Fruit fly (Drosophila melanogaster): ENCODE results near the gene CG7778.

CG7778 gene

DNA sequence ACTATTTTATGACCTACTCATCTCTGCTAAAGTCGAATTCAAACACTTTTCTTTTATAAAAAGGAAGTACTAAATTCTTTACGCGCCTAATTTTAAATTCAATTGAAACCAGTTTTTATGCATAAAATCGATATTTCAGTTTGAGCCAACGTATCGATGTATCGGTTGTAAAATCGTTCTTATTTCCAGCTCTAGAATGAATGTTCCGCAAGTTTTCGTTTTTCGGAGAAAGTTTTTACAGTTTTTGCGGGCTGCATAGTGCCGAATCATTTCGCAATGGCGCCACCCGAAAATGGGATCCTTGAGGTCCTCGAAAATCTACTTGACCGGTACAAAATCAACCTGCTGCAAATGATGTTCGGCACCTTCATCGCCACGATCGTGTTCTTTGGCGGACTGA lies 41.0 kb upstream of the CG7778 start, which contains the start of gene CG7840 (continued):
- no peak for TF ChIP-seq CG9817 (tag; optimal IDR thresholded peaks at IDR 0.05)
- no peak for TF ChIP-seq CG16863 (GFP tag; optimal IDR thresholded peaks at IDR 0.05)
- TF ChIP-seq gsb-n (tag; optimal IDR thresholded peaks at IDR 0.05), result no peak
- TF ChIP-seq hth (optimal IDR thresholded peaks at IDR 0.05), result no peak
- no peak for TF ChIP-seq pho (GFP tag; optimal IDR thresholded peaks at IDR 0.05)
- TF ChIP-seq CG1529 (GFP tag; optimal IDR thresholded peaks at IDR 0.05), result no peak
- no peak for TF ChIP-seq CG2199 (GFP tag; IDR thresholded peaks at IDR 0.05)
- no peak for TF ChIP-seq nmo (GFP tag; optimal IDR thresholded peaks at IDR 0.05)
- no peak for TF ChIP-seq CG13424 (tag; optimal IDR thresholded peaks at IDR 0.05)
- no peak for TF ChIP-seq esg (GFP tag; conservative IDR thresholded peaks at IDR 0.05)
- TF ChIP-seq Jarid2 (GFP tag; optimal IDR thresholded peaks at IDR 0.05), result no peak
- TF ChIP-seq Nf-YC (tag; optimal IDR thresholded peaks at IDR 0.05), result no peak
- TF ChIP-seq stwl (tag; optimal IDR thresholded peaks at IDR 0.05), result peak; percentile 14
- no peak for TF ChIP-seq dan (GFP tag; IDR thresholded peaks at IDR 0.05)
- TF ChIP-seq schlank (tag; optimal IDR thresholded peaks at IDR 0.05), result no peak
- no peak for TF ChIP-seq bsh (GFP tag; optimal IDR thresholded peaks at IDR 0.05)
- no peak for TF ChIP-seq zfh1 (GFP tag; IDR thresholded peaks at IDR 0.05)
- TF ChIP-seq ase (GFP tag; IDR thresholded peaks at IDR 0.05), result no peak
- no peak for TF ChIP-seq Sox100B (GFP tag; optimal IDR thresholded peaks at IDR 0.05)
- TF ChIP-seq nerfin-2 (GFP tag; IDR thresholded peaks at IDR 0.05; ENCODE audit: partially characterized antibody), result peak; percentile 78
- TF ChIP-seq CG11398 (GFP tag; optimal IDR thresholded peaks at IDR 0.05), result no peak
- TF ChIP-seq mirr (GFP tag; optimal IDR thresholded peaks at IDR 0.05), result no peak
- no peak for TF ChIP-seq CG17912 (GFP tag; optimal IDR thresholded peaks at IDR 0.05)
- TF ChIP-seq ab (GFP tag; optimal IDR thresholded peaks at IDR 0.05), result no peak
- TF ChIP-seq otp (GFP tag; IDR thresholded peaks at IDR 0.05), result no peak
- TF ChIP-seq seq (GFP tag; IDR thresholded peaks at IDR 0.05), result no peak
- TF ChIP-seq pb (GFP tag; optimal IDR thresholded peaks at IDR 0.05), result no peak
- TF ChIP-seq CG16779 (GFP tag; IDR thresholded peaks at IDR 0.05), result no peak
- TF ChIP-seq Elba2 (GFP tag; optimal IDR thresholded peaks at IDR 0.05), result no peak
- TF ChIP-seq Hr39 (optimal IDR thresholded peaks at IDR 0.05), result no peak
- no peak for TF ChIP-seq E2f1 (GFP tag; IDR thresholded peaks at IDR 0.05)
- TF ChIP-seq CG10321 (GFP tag; IDR thresholded peaks at IDR 0.05), result no peak
- no peak for TF ChIP-seq sqz (GFP tag; optimal IDR thresholded peaks at IDR 0.05)
- no peak for TF ChIP-seq Dad (GFP tag; optimal IDR thresholded peaks at IDR 0.05)
- no peak for TF ChIP-seq kay (GFP tag; optimal IDR thresholded peaks at IDR 0.05)
- peak; percentile 92 for TF ChIP-seq zen2 (GFP tag; IDR thresholded peaks at IDR 0.05; ENCODE audit: partially characterized antibody)
- no peak for TF ChIP-seq HmgZ (tag; optimal IDR thresholded peaks at IDR 0.05)
- TF ChIP-seq gem (tag; optimal IDR thresholded peaks at IDR 0.05), result no peak
- no peak for TF ChIP-seq CG1792 (GFP tag; optimal IDR thresholded peaks at IDR 0.05)
- no peak for TF ChIP-seq CkIIα-i1 (GFP tag; IDR thresholded peaks at IDR 0.05)
- TF ChIP-seq CG4328 (GFP tag; optimal IDR thresholded peaks at IDR 0.05), result no peak
- TF ChIP-seq Camta (GFP tag; optimal IDR thresholded peaks at IDR 0.05), result no peak
- TF ChIP-seq emc (GFP tag; optimal IDR thresholded peaks at IDR 0.05), result no peak
- TF ChIP-seq fd102C (GFP tag; optimal IDR thresholded peaks at IDR 0.05), result no peak
- TF ChIP-seq dmrt99B (tag; optimal IDR thresholded peaks at IDR 0.05), result no peak
- TF ChIP-seq CG12071 (GFP tag; optimal IDR thresholded peaks at IDR 0.05), result no peak
- TF ChIP-seq cg (GFP tag; optimal IDR thresholded peaks at IDR 0.05), result no peak
- TF ChIP-seq Side (GFP tag; optimal IDR thresholded peaks at IDR 0.05), result no peak
- no peak for TF ChIP-seq Stat92E (GFP tag; optimal IDR thresholded peaks at IDR 0.05)
- TF ChIP-seq cato (GFP tag; optimal IDR thresholded peaks at IDR 0.05; ENCODE audit: borderline replicate concordance), result no peak
- no peak for TF ChIP-seq CG9727 (GFP tag; optimal IDR thresholded peaks at IDR 0.05)
- TF ChIP-seq slbo (GFP tag; IDR thresholded peaks at IDR 0.05), result no peak
- no peak for TF ChIP-seq Nf-YB (GFP tag; optimal IDR thresholded peaks at IDR 0.05)

Data from whole organism, embryonic.